Worm (Caenorhabditis elegans) whole organism, L1 larva: ENCODE results near the gene sdz-15.
"Not testable (repeated sequence)": the region's sequence is repeated elsewhere in the genome, so short reads cannot be mapped to it uniquely, and the experiment has no call there.

Experiments
- C04F5.9 ChIP-seq: sonication (generic microtip); optimal IDR thresholded peaks from 2 replicates; lab custom pipeline; 2016; ENCODE audit warnings: missing genetic modification characterization, missing compliant biosample characterization
- F16B12.6 ChIP-seq: fragments of 150-350 bp; optimal IDR thresholded peaks from 2 replicates; lab custom pipeline; 2014; ENCODE audit warnings: missing biosample characterization, missing genetic modification characterization
- Y116A8C.19 ChIP-seq: sonication (generic microtip); optimal IDR thresholded peaks from 2 replicates; lab custom pipeline; 2016; ENCODE audit warnings: missing compliant biosample characterization, missing genetic modification characterization, borderline replicate concordance
- aly-2 ChIP-seq: fragments of 150-350 bp; optimal IDR thresholded peaks from 2 replicates; lab custom pipeline; 2014; ENCODE audit warnings: missing biosample characterization, missing genetic modification characterization
- blmp-1 ChIP-seq: fragments of 150-350 bp; optimal IDR thresholded peaks from 2 replicates; lab custom pipeline; 2014; ENCODE audit warnings: missing biosample characterization, missing genetic modification characterization
- ceh-63 ChIP-seq: fragments of 200-800 bp; sonication (Bioruptor generic); optimal IDR thresholded peaks from 2 replicates; lab custom pipeline; 2018; ENCODE audit warnings: mild to moderate bottlenecking, missing genetic modification characterization, missing compliant biosample characterization
- ceh-82 ChIP-seq, 3 experiments: fragments of 150-350 bp in 1 of 3; sonication (generic microtip) in 2 of 3; optimal IDR thresholded peaks; 2 replicates each; lab custom pipeline; 2014 to 2017; ENCODE audit warnings: missing biosample characterization in 3 of 3, missing genetic modification characterization in 3 of 3
- dpl-1 ChIP-seq, 3 experiments: fragments of 150-350 bp in 2 of 3; sonication (generic microtip) in 1 of 3; optimal IDR thresholded peaks; 2 replicates each; lab custom pipeline; 2014 to 2017; ENCODE audit warnings: missing biosample characterization in 3 of 3, missing genetic modification characterization in 3 of 3, missing genetic modification reagents in 3 of 3
- dsc-1 ChIP-seq: sonication (generic microtip); optimal IDR thresholded peaks from 2 replicates; lab custom pipeline; 2016; ENCODE audit warnings: mild to moderate bottlenecking, missing genetic modification characterization, missing compliant biosample characterization
- efl-1 ChIP-seq, 4 experiments: fragments of 150-350 bp; optimal IDR thresholded peaks in 3 of 4; peaks in 1 of 4; 1 replicate in 1 of 4; 2 replicates in 3 of 4; lab custom pipeline; 2014; ENCODE audit warnings: missing biosample characterization in 2 of 4, missing genetic modification characterization in 2 of 4, missing genetic modification reagents in 2 of 4
- egl-27 ChIP-seq, 2 experiments: fragments of 150-350 bp in 1 of 2; sonication (generic microtip); optimal IDR thresholded peaks; 3 replicates each; lab custom pipeline; 2017 to 2018; ENCODE audit warnings: missing biosample characterization in 2 of 2, missing genetic modification characterization in 2 of 2, missing genetic modification reagents in 2 of 2
- elt-2 ChIP-seq: sonication (generic microtip); optimal IDR thresholded peaks from 2 replicates; lab custom pipeline; 2016; ENCODE audit warnings: missing genetic modification characterization, mild to moderate bottlenecking, inconsistent platforms, missing compliant biosample characterization, missing genetic modification reagents
- elt-3 ChIP-seq, 6 experiments: fragments of 150-350 bp in 1 of 6; sonication (generic microtip); optimal IDR thresholded peaks; 2 replicates each; lab custom pipeline; 2017 to 2018; ENCODE audit warnings: missing biosample characterization in 6 of 6, missing genetic modification characterization in 6 of 6, inconsistent platforms in 1 of 6
- irx-1 ChIP-seq: sonication (generic microtip); optimal IDR thresholded peaks from 2 replicates; lab custom pipeline; 2016; ENCODE audit warnings: missing genetic modification characterization, missing compliant biosample characterization
- lin-13 ChIP-seq: fragments of 150-350 bp; optimal IDR thresholded peaks from 2 replicates; lab custom pipeline; 2014; ENCODE audit warnings: missing biosample characterization, missing genetic modification reagents, missing genetic modification characterization
- lin-14 ChIP-seq: fragments of 200-800 bp; sonication (Bioruptor generic); optimal IDR thresholded peaks from 2 replicates; lab custom pipeline; 2018; ENCODE audit warnings: mild to moderate bottlenecking, missing genetic modification characterization, moderate library complexity, missing compliant biosample characterization
- lin-35 ChIP-seq, 2 experiments: fragments of 150-350 bp; optimal IDR thresholded peaks; 2 replicates each; lab custom pipeline; 2014; ENCODE audit warnings: missing biosample characterization in 2 of 2, missing genetic modification characterization in 2 of 2, missing genetic modification reagents in 2 of 2
- lin-39 ChIP-seq: fragments of 150-350 bp; optimal IDR thresholded peaks from 2 replicates; lab custom pipeline; 2014; ENCODE audit warnings: missing biosample characterization, missing genetic modification reagents, missing genetic modification characterization
- lsy-2 ChIP-seq, 2 experiments: fragments of 150-350 bp; optimal IDR thresholded peaks; 2 replicates each; lab custom pipeline; 2014; ENCODE audit warnings: missing biosample characterization in 2 of 2, missing genetic modification characterization in 2 of 2
- mef-2 ChIP-seq: fragments of 150-350 bp; optimal IDR thresholded peaks from 2 replicates; lab custom pipeline; 2014; ENCODE audit warnings: missing biosample characterization, missing genetic modification characterization
- nhr-20 ChIP-seq: sonication (generic microtip); optimal IDR thresholded peaks from 2 replicates; lab custom pipeline; 2016; ENCODE audit warnings: mild to moderate bottlenecking, missing genetic modification characterization, missing compliant biosample characterization
- nhr-71 ChIP-seq: sonication (generic microtip); optimal IDR thresholded peaks from 2 replicates; lab custom pipeline; 2016; ENCODE audit warnings: mild to moderate bottlenecking, missing genetic modification characterization, moderate library complexity, missing compliant biosample characterization
- nhr-76 ChIP-seq: sonication (generic microtip); optimal IDR thresholded peaks from 2 replicates; lab custom pipeline; 2017; ENCODE audit warnings: missing biosample characterization, missing genetic modification characterization
- nhr-77 ChIP-seq: fragments of 150-350 bp; optimal IDR thresholded peaks from 2 replicates; lab custom pipeline; 2014; ENCODE audit warnings: missing biosample characterization, missing genetic modification characterization
- nhr-84 ChIP-seq: sonication (generic microtip); optimal IDR thresholded peaks from 2 replicates; lab custom pipeline; 2017; ENCODE audit warnings: missing biosample characterization, missing genetic modification characterization
- nhr-85 ChIP-seq: sonication (generic microtip); peaks from one replicate; lab custom pipeline; 2016; ENCODE audit warnings: missing genetic modification characterization, inconsistent platforms, missing compliant biosample characterization
- nhr-90 ChIP-seq: sonication (generic microtip); optimal IDR thresholded peaks from 2 replicates; lab custom pipeline; 2016; ENCODE audit warnings: mild to moderate bottlenecking, missing genetic modification characterization, missing compliant biosample characterization; ENCODE audit not compliant: poor library complexity
- rnt-1 ChIP-seq: sonication (generic microtip); optimal IDR thresholded peaks from 2 replicates; lab custom pipeline; 2016; ENCODE audit warnings: mild to moderate bottlenecking, missing genetic modification characterization, moderate library complexity, missing compliant biosample characterization
- snu-23 ChIP-seq: sonication (generic microtip); optimal IDR thresholded peaks from 2 replicates; lab custom pipeline; 2016; ENCODE audit warnings: missing genetic modification characterization, missing compliant biosample characterization
- sox-4 ChIP-seq: sonication (generic microtip); optimal IDR thresholded peaks from 2 replicates; lab custom pipeline; 2016; ENCODE audit warnings: missing genetic modification characterization, missing compliant biosample characterization
- swsn-7 ChIP-seq: sonication (generic microtip); optimal IDR thresholded peaks from 2 replicates; lab custom pipeline; 2016; ENCODE audit warnings: missing genetic modification characterization, missing compliant biosample characterization
- unc-130 ChIP-seq: fragments of 150-350 bp; optimal IDR thresholded peaks from 2 replicates; lab custom pipeline; 2017; ENCODE audit warnings: missing biosample characterization, missing genetic modification characterization, inconsistent platforms
- unc-62 ChIP-seq: fragments of 150-350 bp; optimal IDR thresholded peaks from 2 replicates; lab custom pipeline; 2014; ENCODE audit warnings: missing biosample characterization, missing genetic modification reagents, missing genetic modification characterization
- xbp-1 ChIP-seq: sonication (generic microtip); optimal IDR thresholded peaks from 2 replicates; lab custom pipeline; 2016; ENCODE audit warnings: missing genetic modification characterization, missing compliant biosample characterization
- ztf-11 ChIP-seq, 2 experiments: sonication (generic microtip); optimal IDR thresholded peaks; 2 replicates each; lab custom pipeline; 2016 to 2017; ENCODE audit warnings: missing genetic modification characterization in 2 of 2, missing biosample characterization in 1 of 2, missing compliant biosample characterization in 1 of 2
- ztf-4 ChIP-seq: fragments of 150-350 bp; optimal IDR thresholded peaks from 2 replicates; lab custom pipeline; 2014; ENCODE audit warnings: missing biosample characterization, missing genetic modification characterization

The sdz-15 gene

ce11 chrIII:6509301-6509700 is 11.0 kb downstream of the sdz-15 start:
- no peak for TF ChIP-seq efl-1 (optimal IDR thresholded peaks at IDR 0.05; lab: Kevin White, UChicago)
- TF ChIP-seq efl-1 (GFP tag; optimal IDR thresholded peaks at IDR 0.05 in 1 of 2; lab: Kevin White, UChicago): peak in 1 of 2 experiments; percentile 5
- TF ChIP-seq egl-27 (tag; optimal IDR thresholded peaks at IDR 0.05; lab: Kevin White, UChicago): no peak
- no peak for TF ChIP-seq swsn-7
- peak; percentile 26 for TF ChIP-seq lin-14 (GFP tag; lab: Kevin White, UChicago)
- no peak for TF ChIP-seq dpl-1 (GFP tag; optimal IDR thresholded peaks at IDR 0.05; lab: Kevin White, UChicago)
- no peak for TF ChIP-seq snu-23 (GFP tag; lab: Kevin White, UChicago)
- TF ChIP-seq unc-62: no peak
- TF ChIP-seq ceh-63: no peak
- TF ChIP-seq nhr-71 (tag; lab: Kevin White, UChicago): peak; percentile 54
- peak; percentile 75 for TF ChIP-seq nhr-85
- no peak for TF ChIP-seq nhr-76 (tag; lab: Kevin White, UChicago)
- no peak for TF ChIP-seq ztf-4 (tag; lab: Kevin White, UChicago)
- no peak for TF ChIP-seq ztf-11 (tag; optimal IDR thresholded peaks at IDR 0.05; lab: Kevin White, UChicago)
- no peak for TF ChIP-seq elt-2 (tag; lab: Kevin White, UChicago)
- TF ChIP-seq elt-3 (tag; optimal IDR thresholded peaks at IDR 0.05; lab: Kevin White, UChicago): peak in 2 of 6 experiments; percentile 31 to 93
- no peak for TF ChIP-seq nhr-84 (tag; lab: Kevin White, UChicago)
- TF ChIP-seq rnt-1: no peak
- peak; percentile 29 for TF ChIP-seq blmp-1 (tag; lab: Kevin White, UChicago)
- TF ChIP-seq xbp-1 (tag; lab: Kevin White, UChicago): no peak
- no peak for TF ChIP-seq sox-4
- TF ChIP-seq lin-35 (GFP tag; optimal IDR thresholded peaks at IDR 0.05; lab: Kevin White, UChicago): peak in 1 of 2 experiments; percentile 31
- peak; percentile 31 for TF ChIP-seq nhr-90 (tag; lab: Kevin White, UChicago)
- TF ChIP-seq lin-39 (tag; lab: Kevin White, UChicago): no peak
- no peak for TF ChIP-seq lin-13 (GFP tag; lab: Kevin White, UChicago)
- peak in 1 of 2 experiments; percentile 15 for TF ChIP-seq lsy-2 (tag; optimal IDR thresholded peaks at IDR 0.05; lab: Kevin White, UChicago)
- TF ChIP-seq nhr-20 (tag; lab: Kevin White, UChicago): peak; percentile 37
- TF ChIP-seq, all 84 proteins: peak for 10

ce11 chrIII:6513759-6514158 is 15.5 kb downstream of the sdz-15 start:
- TF ChIP-seq efl-1 (optimal IDR thresholded peaks at IDR 0.05; lab: Kevin White, UChicago): not testable (repeated sequence)
- TF ChIP-seq efl-1 (GFP tag; optimal IDR thresholded peaks at IDR 0.05 in 1 of 2; lab: Kevin White, UChicago): peak in 1 of 2 experiments; percentile 20
- TF ChIP-seq, all 84 proteins: peak for 1; not testable (repeated sequence) for 83

- TF ChIP-seq C04F5.9 (tag; lab: Kevin White, UChicago): no peak
These were observed 16.4 kb downstream of the sdz-15 start, which contains the start of gene acr-5 for ce11 chrIII:6514673-6515072. Gene acr-5 (minus strand): TSS chrIII:6514773.

- TF ChIP-seq nhr-77 (tag; lab: Kevin White, UChicago) (no peak), ceh-63 (no peak), dsc-1 (tag; lab: Kevin White, UChicago) (no peak), Y116A8C.19 (no peak), aly-2 (tag; lab: Kevin White, UChicago) (no peak)
These were observed 21.7 kb downstream of the sdz-15 start, which contains the start of gene C09E7.10 for ce11 chrIII:6519949-6520348. Gene C09E7.10 (minus strand): TSS chrIII:6520049.

ce11 chrIII:6525557-6525956 is 27.3 kb downstream of the sdz-15 start, which contains the start of gene oig-1:
Gene oig-1 (minus strand): TSS chrIII:6525657.
- TF ChIP-seq efl-1 (optimal IDR thresholded peaks at IDR 0.05; lab: Kevin White, UChicago): no peak
- TF ChIP-seq efl-1 (GFP tag; optimal IDR thresholded peaks at IDR 0.05 in 1 of 2; lab: Kevin White, UChicago): no peak
- TF ChIP-seq nhr-76 (tag; lab: Kevin White, UChicago): no peak
- TF ChIP-seq mef-2 (tag; lab: Kevin White, UChicago): no peak
- TF ChIP-seq ceh-82 (tag; optimal IDR thresholded peaks at IDR 0.05; lab: Kevin White, UChicago): no peak
- TF ChIP-seq irx-1: no peak
- no peak for TF ChIP-seq unc-130
- TF ChIP-seq dsc-1 (tag; lab: Kevin White, UChicago): no peak
- TF ChIP-seq elt-3 (tag; optimal IDR thresholded peaks at IDR 0.05; lab: Kevin White, UChicago): no peak
- no peak for TF ChIP-seq nhr-77 (tag; lab: Kevin White, UChicago)
- TF ChIP-seq blmp-1 (tag; lab: Kevin White, UChicago): no peak
- TF ChIP-seq F16B12.6 (tag; lab: Kevin White, UChicago): no peak
- no peak for TF ChIP-seq dpl-1 (GFP tag; optimal IDR thresholded peaks at IDR 0.05; lab: Kevin White, UChicago)
- no peak for TF ChIP-seq lsy-2 (tag; optimal IDR thresholded peaks at IDR 0.05; lab: Kevin White, UChicago)
